Worm (Caenorhabditis elegans): ENCODE measurements around the gene F35H10.6.

DNA sequence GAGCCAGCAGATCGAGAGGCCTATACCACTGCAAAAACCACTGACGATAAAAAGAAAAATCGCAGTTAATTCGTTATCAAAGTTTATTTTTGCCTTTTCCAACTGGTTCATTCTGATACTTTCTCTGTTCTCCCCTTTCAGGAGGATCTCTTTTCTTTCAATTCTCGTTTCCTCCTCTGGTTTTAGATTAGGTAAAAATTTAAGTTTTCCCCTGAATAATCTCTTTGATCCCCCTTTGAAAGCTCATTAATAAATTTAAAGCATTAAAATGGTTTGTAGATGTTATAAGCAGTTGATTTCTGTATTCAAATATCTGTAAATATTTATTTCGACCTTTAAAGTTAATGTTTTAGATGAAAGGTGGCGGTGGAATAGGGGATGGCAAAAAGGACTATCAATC is 8.5 kb upstream of the F35H10.6 start, which contains the start of gene K07H8.2:
- TF ChIP-seq ceh-79 (tag; optimal IDR thresholded peaks at IDR 0.05), result no peak
- no peak for TF ChIP-seq him-1 (tag; optimal IDR thresholded peaks at IDR 0.05)
- no peak for TF ChIP-seq lag-1 (GFP tag; IDR thresholded peaks at IDR 0.05)
- TF ChIP-seq F55B11.4 (tag; optimal IDR thresholded peaks at IDR 0.05; ENCODE audit: borderline replicate concordance, insufficient read depth), result no peak
- TF ChIP-seq ccch-3 (GFP tag; optimal IDR thresholded peaks at IDR 0.05), result no peak
- no peak for TF ChIP-seq ztf-6 (GFP tag; IDR thresholded peaks at IDR 0.05)
- TF ChIP-seq nhr-90 (tag; optimal IDR thresholded peaks at IDR 0.05), result no peak
- TF ChIP-seq lin-40 (tag; optimal IDR thresholded peaks at IDR 0.05), result no peak
- no peak for TF ChIP-seq ama-1 (optimal IDR thresholded peaks at IDR 0.05)
- no peak for TF ChIP-seq ama-1 (GFP tag; optimal IDR thresholded peaks at IDR 0.05)
- no peak for TF ChIP-seq unc-62 (GFP tag; optimal IDR thresholded peaks at IDR 0.05)
- TF ChIP-seq ceh-40 (GFP tag; IDR thresholded peaks at IDR 0.05), result no peak
- TF ChIP-seq snpc-4 (GFP tag; optimal IDR thresholded peaks at IDR 0.05), result no peak
- no peak for TF ChIP-seq snpc-4 (tag; optimal IDR thresholded peaks at IDR 0.05)

Data from whole organism, young adult.